Fruit fly (Drosophila melanogaster) whole organism, embryonic: Measurements from ENCODE around the gene ppk23.
A peak's percentile ranks its signal among the peaks of the same experiment; 100 is the strongest.

Experiments
- CG1024 ChIP-seq: fragments of 200-800 bp; sonication (Bioruptor generic); IDR thresholded peaks from 2 replicates; pipeline ENCODE4 v1.3.6; 2022; ENCODE audit warnings: missing biosample characterization, missing genetic modification characterization
- CG10431 ChIP-seq: fragments of 200-800 bp; sonication (Bioruptor generic); optimal IDR thresholded peaks from 3 replicates; lab custom pipeline; 2018; ENCODE audit warnings: missing biosample characterization, mild to moderate bottlenecking, missing genetic modification characterization
- CG11085 ChIP-seq: fragments of 200-800 bp; sonication (Bioruptor generic); IDR thresholded peaks from 2 replicates; pipeline ENCODE4 v1.3.6; 2022; ENCODE audit warnings: missing biosample characterization, missing genetic modification characterization
- CG11247 ChIP-seq: fragments of 200-800 bp; sonication (Bioruptor generic); IDR thresholded peaks from 2 replicates; pipeline ENCODE4 v1.3.6; 2022; ENCODE audit warnings: missing biosample characterization, missing genetic modification characterization
- CG12155 ChIP-seq: fragments of 200-800 bp; sonication (Bioruptor generic); optimal IDR thresholded peaks from 3 replicates; lab custom pipeline; 2016; ENCODE audit warnings: missing biosample characterization, missing genetic modification characterization
- CG12299 ChIP-seq: fragments of 200-800 bp; sonication (Bioruptor generic); optimal IDR thresholded peaks from 2 replicates; lab custom pipeline; 2018; ENCODE audit warnings: missing biosample characterization, mild to moderate bottlenecking, missing genetic modification characterization
- CG14014 ChIP-seq: fragments of 200-800 bp; sonication (Bioruptor generic); IDR thresholded peaks from 2 replicates; pipeline ENCODE4 v1.3.6; 2022; ENCODE audit warnings: missing biosample characterization, missing genetic modification characterization
- CG14710 ChIP-seq: fragments of 200-800 bp; sonication (Bioruptor generic); optimal IDR thresholded peaks from 3 replicates; lab custom pipeline; 2019; ENCODE audit warnings: missing biosample characterization, mild to moderate bottlenecking, missing genetic modification characterization, moderate library complexity
- CG15073 ChIP-seq: fragments of 200-800 bp; sonication (Bioruptor generic); optimal IDR thresholded peaks from 2 replicates; lab custom pipeline; 2016; ENCODE audit warnings: missing biosample characterization, missing genetic modification characterization
- CG1602 ChIP-seq: fragments of 200-800 bp; sonication (Bioruptor generic); optimal IDR thresholded peaks from 3 replicates; lab custom pipeline; 2016; ENCODE audit warnings: missing biosample characterization, missing genetic modification characterization
- CG18599 ChIP-seq: fragments of 200-800 bp; sonication (Bioruptor generic); optimal IDR thresholded peaks from 3 replicates; lab custom pipeline; 2017; ENCODE audit warnings: missing biosample characterization, missing genetic modification characterization, mild to moderate bottlenecking, moderate library complexity, missing genetic modification reagents
- CG32772 ChIP-seq: fragments of 200-800 bp; sonication (Bioruptor generic); IDR thresholded peaks from 2 replicates; pipeline ENCODE4 v1.3.6; 2022; ENCODE audit warnings: missing biosample characterization, missing genetic modification characterization
- CG3281 ChIP-seq: fragments of 200-800 bp; sonication (Bioruptor generic); optimal IDR thresholded peaks from 3 replicates; lab custom pipeline; 2017; ENCODE audit warnings: missing biosample characterization, mild to moderate bottlenecking, missing genetic modification characterization
- CG4820 ChIP-seq: fragments of 200-800 bp; sonication (Bioruptor generic); optimal IDR thresholded peaks from 3 replicates; lab custom pipeline; 2016; ENCODE audit warnings: missing biosample characterization, missing genetic modification characterization
- CG4854 ChIP-seq: fragments of 200-800 bp; sonication (Bioruptor generic); optimal IDR thresholded peaks from 2 replicates; lab custom pipeline; 2016; ENCODE audit warnings: missing biosample characterization, missing genetic modification characterization, inconsistent platforms
- CG5245 ChIP-seq: fragments of 200-800 bp; sonication (Bioruptor generic); optimal IDR thresholded peaks from 3 replicates; lab custom pipeline; 2016; ENCODE audit warnings: missing biosample characterization, missing genetic modification characterization
- CG5953 ChIP-seq: fragments of 200-800 bp; sonication (Bioruptor generic); IDR thresholded peaks from 2 replicates; pipeline ENCODE4 v1.3.6; 2022; ENCODE audit warnings: missing biosample characterization, missing genetic modification characterization
- CG6175 ChIP-seq: fragments of 200-800 bp; sonication (Bioruptor generic); IDR thresholded peaks from 3 replicates; pipeline ENCODE4 v1.3.6; 2022; ENCODE audit warnings: missing biosample characterization, missing genetic modification characterization
- CG6689 ChIP-seq: fragments of 200-800 bp; sonication (Bioruptor generic); IDR thresholded peaks from 2 replicates; pipeline ENCODE4 v1.3.6; 2022; ENCODE audit warnings: missing biosample characterization, missing genetic modification characterization
- CG6791 ChIP-seq: fragments of 200-800 bp; sonication (Bioruptor generic); IDR thresholded peaks from 3 replicates; pipeline ENCODE4 v1.3.6; 2022; ENCODE audit warnings: missing biosample characterization, missing genetic modification characterization; ENCODE audit not compliant: partially characterized antibody
- CG7357 ChIP-seq: fragments of 200-800 bp; sonication (Bioruptor generic); IDR thresholded peaks from 3 replicates; pipeline ENCODE4 v1.3.6; 2022; ENCODE audit warnings: missing biosample characterization, missing genetic modification characterization
- Chrac-16 ChIP-seq: fragments of 200-800 bp; sonication (Bioruptor generic); optimal IDR thresholded peaks from 3 replicates; lab custom pipeline; 2016; ENCODE audit warnings: missing biosample characterization, missing genetic modification characterization
- E2f1 ChIP-seq: fragments of 200-800 bp; sonication (Bioruptor generic); IDR thresholded peaks from 2 replicates; pipeline ENCODE4 v1.3.6; 2022; ENCODE audit warnings: missing biosample characterization, missing genetic modification characterization
- Hand ChIP-seq: fragments of 200-800 bp; sonication (Bioruptor generic); optimal IDR thresholded peaks from 2 replicates; lab custom pipeline; 2017; ENCODE audit warnings: mild to moderate bottlenecking, missing biosample characterization, missing genetic modification reagents, missing genetic modification characterization
- Lpt ChIP-seq: fragments of >200 bp; optimal IDR thresholded peaks from 2 replicates; lab custom pipeline; 2018; ENCODE audit warnings: missing biosample characterization, missing genetic modification characterization
- Meics ChIP-seq: fragments of 200-800 bp; sonication (Bioruptor generic); optimal IDR thresholded peaks from 2 replicates; lab custom pipeline; 2017; ENCODE audit warnings: missing biosample characterization, mild to moderate bottlenecking, missing genetic modification characterization
- Nf-YC ChIP-seq: fragments of 200-800 bp; optimal IDR thresholded peaks from 3 replicates; lab custom pipeline; 2019; ENCODE audit warnings: missing biosample characterization, mild to moderate bottlenecking, missing genetic modification characterization, moderate library complexity
- NfI ChIP-seq: fragments of 200-800 bp; sonication (Bioruptor generic); optimal IDR thresholded peaks from 3 replicates; lab custom pipeline; 2018; ENCODE audit warnings: missing biosample characterization, mild to moderate bottlenecking, missing genetic modification characterization, moderate library complexity
- Oli ChIP-seq: fragments of 200-800 bp; sonication (Bioruptor generic); optimal IDR thresholded peaks from 2 replicates; lab custom pipeline; 2018; ENCODE audit warnings: missing biosample characterization, mild to moderate bottlenecking, missing genetic modification characterization, moderate library complexity
- YL-1 ChIP-seq: fragments of 200-800 bp; sonication (Bioruptor generic); optimal IDR thresholded peaks from 3 replicates; lab custom pipeline; 2017; ENCODE audit warnings: missing biosample characterization, mild to moderate bottlenecking, missing genetic modification characterization
- ap ChIP-seq: fragments of 200-800 bp; sonication (Bioruptor generic); IDR thresholded peaks from 2 replicates; pipeline ENCODE4 v1.3.6; 2022; ENCODE audit warnings: missing biosample characterization, missing genetic modification characterization
- ara ChIP-seq: fragments of 200-800 bp; sonication (Bioruptor generic); IDR thresholded peaks from 2 replicates; pipeline ENCODE4 v1.3.6; 2022; ENCODE audit warnings: missing biosample characterization, missing genetic modification characterization
- ash1 ChIP-seq: fragments of 200-800 bp; sonication (Bioruptor generic); optimal IDR thresholded peaks from 2 replicates; lab custom pipeline; 2018; ENCODE audit warnings: missing biosample characterization, mild to moderate bottlenecking, missing genetic modification characterization
- bigmax ChIP-seq: fragments of 200-800 bp; sonication (Bioruptor generic); optimal IDR thresholded peaks from 2 replicates; lab custom pipeline; 2018; ENCODE audit warnings: missing biosample characterization, mild to moderate bottlenecking, missing genetic modification characterization
- cwo ChIP-seq: fragments of 200-800 bp; sonication (Bioruptor generic); optimal IDR thresholded peaks from 3 replicates; lab custom pipeline; 2017; ENCODE audit warnings: missing biosample characterization, missing genetic modification characterization, mild to moderate bottlenecking, moderate library complexity, missing genetic modification reagents
- dimm ChIP-seq: fragments of 200-800 bp; sonication (Bioruptor generic); IDR thresholded peaks from 2 replicates; pipeline ENCODE4 v1.3.6; 2022; ENCODE audit warnings: missing biosample characterization, missing genetic modification characterization
- dysf ChIP-seq: fragments of 200-800 bp; sonication (Bioruptor generic); IDR thresholded peaks from 3 replicates; pipeline ENCODE4 v1.3.6; 2022; ENCODE audit warnings: missing biosample characterization, missing genetic modification characterization
- en ChIP-seq: fragments of 200-800 bp; sonication (Bioruptor generic); optimal IDR thresholded peaks from 2 replicates; lab custom pipeline; 2016; ENCODE audit warnings: missing biosample characterization, missing genetic modification characterization
- ewg ChIP-seq: fragments of 200-800 bp; sonication (Bioruptor generic); optimal IDR thresholded peaks from 3 replicates; lab custom pipeline; 2017; ENCODE audit warnings: mild to moderate bottlenecking, missing biosample characterization, missing genetic modification reagents, missing genetic modification characterization
- fd3F ChIP-seq: fragments of 200-800 bp; sonication (Bioruptor generic); optimal IDR thresholded peaks from 2 replicates; lab custom pipeline; 2018; ENCODE audit warnings: missing biosample characterization, mild to moderate bottlenecking, missing genetic modification characterization, moderate library complexity
- hkb ChIP-seq, 2 experiments: fragments of 200-800 bp in 1 of 2; fragments of >200 bp in 1 of 2; sonication (Bioruptor generic) in 1 of 2; IDR thresholded peaks in 1 of 2; optimal IDR thresholded peaks in 1 of 2; 2 replicates each; pipeline versions ENCODE4 v1.3.6 to Lab custom; 2017 to 2022; ENCODE audit warnings: missing biosample characterization in 1 of 2, missing genetic modification characterization in 1 of 2
- jigr1 ChIP-seq: fragments of 200-800 bp; sonication (Bioruptor generic); IDR thresholded peaks from 3 replicates; pipeline ENCODE4 v1.3.6; 2022; ENCODE audit warnings: missing biosample characterization, missing genetic modification characterization
- klu ChIP-seq: fragments of 200-800 bp; sonication (Bioruptor generic); IDR thresholded peaks from 2 replicates; pipeline ENCODE4 v1.3.6; 2022; ENCODE audit warnings: missing biosample characterization, missing genetic modification characterization
- lilli ChIP-seq: fragments of 200-800 bp; sonication (Bioruptor generic); optimal IDR thresholded peaks from 3 replicates; lab custom pipeline; 2016; ENCODE audit warnings: missing biosample characterization, missing genetic modification characterization
- row ChIP-seq: fragments of 200-800 bp; sonication (Bioruptor generic); IDR thresholded peaks from 3 replicates; pipeline ENCODE4 v1.3.6; 2022; ENCODE audit warnings: missing biosample characterization, missing genetic modification characterization
- sens ChIP-seq: fragments of 200-800 bp; sonication (Bioruptor generic); peaks from one replicate; lab custom pipeline; 2016; ENCODE audit warnings: missing biosample characterization, missing genetic modification characterization
- slp2 ChIP-seq: fragments of 200-800 bp; sonication (Bioruptor generic); optimal IDR thresholded peaks from 2 replicates; lab custom pipeline; 2016; ENCODE audit warnings: missing biosample characterization, missing genetic modification characterization
- stwl ChIP-seq: fragments of 200-800 bp; sonication (Bioruptor generic); optimal IDR thresholded peaks from 3 replicates; lab custom pipeline; 2018; ENCODE audit warnings: missing biosample characterization, mild to moderate bottlenecking, missing genetic modification characterization, moderate library complexity
- trh ChIP-seq: fragments of 200-800 bp; sonication (Bioruptor generic); optimal IDR thresholded peaks from 2 replicates; lab custom pipeline; 2016; ENCODE audit warnings: missing biosample characterization, missing genetic modification characterization
- vvl ChIP-seq: fragments of 200-800 bp; sonication (Bioruptor generic); IDR thresholded peaks from 2 replicates; pipeline ENCODE4 v1.3.6; 2022; ENCODE audit warnings: missing biosample characterization, missing genetic modification characterization
- zen2 ChIP-seq: fragments of 200-800 bp; sonication (Bioruptor generic); IDR thresholded peaks from 3 replicates; pipeline ENCODE4 v1.3.6; 2022; ENCODE audit warnings: missing biosample characterization, missing genetic modification characterization; ENCODE audit not compliant: partially characterized antibody

The ppk23 gene

dm6 chrX:17599330-17599729 lies 30.3 kb upstream of the ppk23 start, which contains the start of gene X11L (continued):
- TF ChIP-seq Oli (tag; lab: Kevin White, UChicago) (peak; percentile 44), sens (GFP tag; lab: Kevin White, UChicago) (peak; percentile 94), CG6791 (peak; percentile 94), CG4820 (peak; percentile 65), ara (peak; percentile 66), YL-1 (GFP tag; lab: Kevin White, UChicago) (peak; percentile 70), row (peak; percentile 69), CG14014 (GFP tag; lab: Robert Waterston, UW) (peak; percentile 73), CG1024 (peak; percentile 63; the same call in 1 of the 2 replicates), E2f1 (GFP tag; lab: Robert Waterston, UW) (peak; percentile 50; the same call in 1 of the 2 replicates), CG12299 (tag; lab: Kevin White, UChicago) (no peak), CG15073 (GFP tag; lab: Kevin White, UChicago) (no peak), CG1602 (peak; percentile 55), trh (GFP tag; lab: Kevin White, UChicago) (no peak), Lpt (GFP tag; lab: Kevin White, UChicago) (no peak), klu (0 out of 2 replicates have a peak, but pooled peaks have one; percentile 8), jigr1 (GFP tag; lab: Robert Waterston, UW) (no peak), Nf-YC (tag; lab: Kevin White, UChicago) (peak; percentile 31), CG4854 (GFP tag; lab: Kevin White, UChicago) (peak; percentile 35), cwo (peak; percentile 31), dysf (peak; percentile 68), bigmax (no peak), CG14710 (tag; lab: Kevin White, UChicago) (peak; percentile 62), slp2 (peak; percentile 54), CG11085 (GFP tag; lab: Robert Waterston, UW) (peak; percentile 44; the same call in 1 of the 2 replicates), CG6175 (peak; percentile 60; the same call in 1 of the 3 replicates), CG3281 (peak; percentile 30), lilli (GFP tag; lab: Kevin White, UChicago) (peak; percentile 84), ewg (GFP tag; lab: Kevin White, UChicago) (peak; percentile 53), ash1 (GFP tag; lab: Kevin White, UChicago) (no peak), CG12155 (GFP tag; lab: Kevin White, UChicago) (peak; percentile 74), hkb (optimal IDR thresholded peaks at IDR 0.05; lab: Kevin White, UChicago) (no peak), hkb (GFP tag; IDR thresholded peaks at IDR 0.05; lab: Robert Waterston, UW) (no peak; the same call in none of the 2 replicates), CG6689 (peak; percentile 54), CG7357 (peak; percentile 24; the same call in 1 of the 3 replicates), CG11247 (GFP tag; lab: Robert Waterston, UW) (peak; percentile 72), NfI (GFP tag; lab: Kevin White, UChicago) (no peak), Chrac-16 (GFP tag; lab: Kevin White, UChicago) (peak; percentile 69), fd3F (no peak), CG18599 (GFP tag; lab: Kevin White, UChicago) (no peak), CG5245 (peak; percentile 66), vvl (peak; percentile 80), zen2 (GFP tag; lab: Robert Waterston, UW) (peak; percentile 87), Hand (GFP tag; lab: Kevin White, UChicago) (no peak), ap (no peak), en (GFP tag; lab: Kevin White, UChicago) (peak; percentile 29), Meics (GFP tag; lab: Kevin White, UChicago) (peak; percentile 66), dimm (GFP tag; lab: Robert Waterston, UW) (no peak), CG32772 (peak; percentile 19; the same call in 1 of the 2 replicates), CG10431 (GFP tag; lab: Kevin White, UChicago) (no peak), stwl (tag; lab: Kevin White, UChicago) (peak; percentile 90), CG5953 (GFP tag; lab: Robert Waterston, UW) (no peak)
